Fruit fly (Drosophila melanogaster): ENCODE measurements around the gene CG2663.

DNA sequence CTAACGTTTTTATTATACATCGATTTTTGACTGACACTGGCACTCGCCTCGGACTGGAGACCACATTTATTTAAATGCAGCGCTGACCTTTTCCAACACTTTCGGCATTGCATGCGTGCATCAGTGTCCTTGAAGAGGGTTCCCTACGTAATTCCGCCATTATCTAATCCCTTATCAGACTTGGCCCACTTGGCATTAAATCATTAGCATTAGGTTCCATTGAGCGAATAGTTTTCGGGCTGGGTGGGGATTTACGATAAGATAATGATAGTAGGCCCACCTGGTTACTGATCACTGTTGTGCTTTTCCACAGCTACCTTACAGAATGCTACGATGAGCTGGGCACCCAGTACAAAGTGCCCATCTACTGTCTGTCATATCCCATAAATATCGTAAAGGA lies 8.7 kb downstream of the CG2663 start:
- no peak for TF ChIP-seq CG9705 (GFP tag; optimal IDR thresholded peaks at IDR 0.05)
- TF ChIP-seq usp (GFP tag; optimal IDR thresholded peaks at IDR 0.05), result no peak
- TF ChIP-seq psq (GFP tag; optimal IDR thresholded peaks at IDR 0.05), result no peak
- no peak for TF ChIP-seq brk (GFP tag; optimal IDR thresholded peaks at IDR 0.05)
- no peak for TF ChIP-seq lola (GFP tag; optimal IDR thresholded peaks at IDR 0.05)
- no peak for TF ChIP-seq fru (GFP tag; optimal IDR thresholded peaks at IDR 0.05)
- no peak for TF ChIP-seq Rel (GFP tag; optimal IDR thresholded peaks at IDR 0.05)
- no peak for TF ChIP-seq Rel (tag; optimal IDR thresholded peaks at IDR 0.05)
- TF ChIP-seq CrebA (GFP tag; optimal IDR thresholded peaks at IDR 0.05; ENCODE audit: borderline replicate concordance), result no peak
- TF ChIP-seq pan (optimal IDR thresholded peaks at IDR 0.05), result no peak
- TF ChIP-seq dsf (GFP tag; optimal IDR thresholded peaks at IDR 0.05; ENCODE audit: borderline replicate concordance), result no peak
- no peak for TF ChIP-seq ey (GFP tag; optimal IDR thresholded peaks at IDR 0.05)
